Worm (Caenorhabditis elegans): ENCODE measurements around the gene C09G9.8.
A peak's percentile ranks its signal among the peaks of the same experiment; 100 is the strongest.

The C09G9.8 gene

DNA sequence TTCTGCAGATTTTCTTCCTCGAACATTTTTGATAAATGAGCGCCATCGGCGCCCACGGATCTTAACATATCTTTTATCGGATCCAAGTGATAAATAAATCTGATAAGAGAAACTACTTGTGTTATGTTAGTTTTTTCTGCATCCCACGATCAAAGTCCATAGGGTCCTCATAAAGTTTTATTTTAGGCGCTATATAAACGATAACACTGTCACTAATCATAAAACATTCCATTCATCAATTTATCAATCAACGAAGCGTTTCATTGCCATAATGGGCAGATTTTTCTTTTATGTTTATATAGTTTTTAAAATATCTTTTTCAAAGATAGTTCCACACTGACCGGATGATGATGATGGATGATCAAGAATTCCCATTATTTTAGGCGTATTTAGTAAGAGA lies 16.6 kb upstream of the C09G9.8 start:
- no peak for TF ChIP-seq unc-39 (tag; optimal IDR thresholded peaks at IDR 0.05)
- peak; percentile 13 for TF ChIP-seq nhr-23 (tag; optimal IDR thresholded peaks at IDR 0.05)

DNA sequence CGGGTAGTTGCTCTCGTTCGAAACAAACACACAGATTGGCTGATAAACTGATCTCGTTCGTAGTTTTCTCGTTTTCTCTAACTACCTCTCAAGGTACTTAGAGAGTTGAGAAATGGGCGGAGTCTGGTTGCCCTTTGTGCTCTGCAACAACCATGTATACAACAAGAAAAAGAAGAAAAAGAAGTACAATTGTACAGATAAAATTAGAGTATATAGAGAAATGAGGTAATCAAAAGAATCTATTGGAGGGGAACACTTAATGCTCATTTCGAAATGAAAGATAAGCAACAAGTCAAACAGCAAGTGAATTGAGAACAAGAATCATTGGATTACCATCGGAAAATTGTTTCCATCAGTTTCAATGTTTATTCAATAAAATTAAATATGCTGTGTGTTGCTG lies 15.9 kb upstream of the C09G9.8 start, which contains the start of gene C09G9.1:
TSS of gene C09G9.1 (minus strand) at position 143 of the 400 bp plus-strand sequence.
- TF ChIP-seq fkh-10 (GFP tag; optimal IDR thresholded peaks at IDR 0.05) = no peak
- peak; percentile 67 for TF ChIP-seq elt-2 (tag; optimal IDR thresholded peaks at IDR 0.05)
- TF ChIP-seq nhr-43 (tag; optimal IDR thresholded peaks at IDR 0.05; ENCODE audit: poor library complexity, severe bottlenecking) = no peak
- peak; percentile 44 for TF ChIP-seq pha-4 (tag; optimal IDR thresholded peaks at IDR 0.05)
- TF ChIP-seq fos-1 (tag; optimal IDR thresholded peaks at IDR 0.05) = no peak
- TF ChIP-seq egl-27 (tag; optimal IDR thresholded peaks at IDR 0.05) = no peak

DNA sequence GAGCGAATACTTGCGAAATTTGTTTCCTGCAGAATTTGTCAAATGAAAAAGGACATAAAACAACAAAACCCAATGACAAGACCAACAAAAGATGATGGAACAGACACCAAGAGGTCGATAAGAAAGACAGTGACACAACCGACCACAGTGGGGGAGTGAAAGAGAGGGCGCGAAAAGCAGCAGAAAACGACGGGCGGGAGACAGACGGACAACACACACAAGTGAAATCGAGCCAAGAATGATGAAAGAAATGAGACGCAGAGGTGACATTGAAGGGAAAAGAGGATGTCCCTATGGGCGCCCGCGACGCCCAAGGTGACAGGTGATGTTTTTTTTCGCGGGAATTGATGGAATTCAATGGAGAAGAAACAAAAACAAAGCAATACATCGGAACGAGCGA lies 15.2 kb upstream of the C09G9.8 start:
- TF ChIP-seq hmg-11 (tag; optimal IDR thresholded peaks at IDR 0.05) (peak; percentile 39), ceh-28 (tag; optimal IDR thresholded peaks at IDR 0.05) (no peak), lin-15B (tag; optimal IDR thresholded peaks at IDR 0.05) (peak; percentile 21), nfya-1 (tag; optimal IDR thresholded peaks at IDR 0.05; ENCODE audit: insufficient read depth) (peak; percentile 53), unc-62 (GFP tag; optimal IDR thresholded peaks at IDR 0.05) (peak; percentile 84), fos-1 (tag; optimal IDR thresholded peaks at IDR 0.05) (peak; percentile 37), nhr-76 (tag; optimal IDR thresholded peaks at IDR 0.05) (no peak), pqm-1 (tag; optimal IDR thresholded peaks at IDR 0.05) (peak; percentile 27), nhr-23 (tag; optimal IDR thresholded peaks at IDR 0.05) (peak; percentile 49), lin-39 (tag; optimal IDR thresholded peaks at IDR 0.05) (peak; percentile 49), nhr-25 (tag; optimal IDR thresholded peaks at IDR 0.05) (peak; percentile 95), ama-1 (optimal IDR thresholded peaks at IDR 0.05) (peak; percentile 57), daf-12 (tag; optimal IDR thresholded peaks at IDR 0.05) (no peak), jun-1 (tag; optimal IDR thresholded peaks at IDR 0.05) (peak; percentile 16), lsy-12 (tag; optimal IDR thresholded peaks at IDR 0.05) (peak; percentile 23), nhr-77 (tag; optimal IDR thresholded peaks at IDR 0.05) (no peak), mdl-1 (tag; optimal IDR thresholded peaks at IDR 0.05) (peak; percentile 4), egl-5 (tag; optimal IDR thresholded peaks at IDR 0.05) (peak; percentile 35), skn-1 (tag; optimal IDR thresholded peaks at IDR 0.05) (no peak), snpc-4 (tag; optimal IDR thresholded peaks at IDR 0.05) (peak; percentile 50), elt-2 (tag; optimal IDR thresholded peaks at IDR 0.05) (peak; percentile 83), pha-4 (tag; optimal IDR thresholded peaks at IDR 0.05) (peak; percentile 81)

DNA sequence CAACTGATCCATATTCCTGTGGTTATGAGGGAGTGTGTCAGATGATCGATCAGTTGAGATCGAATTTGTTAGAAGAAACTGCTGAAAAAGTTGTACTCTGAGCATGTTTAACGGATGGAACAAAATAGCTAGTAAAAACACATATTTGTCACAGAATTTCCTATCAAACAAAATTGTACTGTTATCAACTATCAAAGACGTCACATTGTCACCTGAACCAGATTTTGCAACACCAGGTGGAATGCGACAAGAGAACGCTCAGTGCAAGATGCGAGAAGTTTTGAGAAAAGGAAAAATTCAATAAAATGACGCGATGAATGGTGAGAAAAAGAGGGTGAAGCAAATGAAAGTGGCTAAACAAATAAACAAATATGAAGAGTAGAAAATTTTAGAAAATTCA lies 13.7 kb upstream of the C09G9.8 start:
- peak; percentile 51 for TF ChIP-seq elt-2 (tag; optimal IDR thresholded peaks at IDR 0.05)
- TF ChIP-seq aly-2 (tag; optimal IDR thresholded peaks at IDR 0.05) = no peak
- no peak for TF ChIP-seq mml-1 (tag; optimal IDR thresholded peaks at IDR 0.05)
- TF ChIP-seq nhr-23 (tag; optimal IDR thresholded peaks at IDR 0.05) = no peak
- TF ChIP-seq pha-4 (tag; optimal IDR thresholded peaks at IDR 0.05) = peak; percentile 11

DNA sequence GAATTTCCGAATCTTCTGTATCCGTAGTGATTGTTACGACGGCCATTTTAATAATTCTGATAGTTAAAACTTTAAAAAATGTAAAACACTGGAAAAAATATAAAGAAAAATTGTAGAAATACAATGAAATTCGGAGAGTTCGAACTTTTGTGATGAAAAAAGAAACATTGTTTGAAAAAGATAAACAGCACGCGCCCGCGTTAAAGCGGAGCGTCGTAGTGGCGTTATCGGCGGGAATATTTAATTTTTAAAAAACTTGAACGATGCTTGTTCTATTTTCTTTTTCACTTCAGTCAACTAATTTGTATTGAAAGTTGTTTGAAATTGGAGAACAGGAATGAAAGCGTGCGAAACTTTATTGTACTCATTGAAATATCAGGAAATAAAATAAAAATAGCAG lies 11.7 kb upstream of the C09G9.8 start, which contains the start of gene npp-23:
TSS of gene npp-23 (minus strand) at position 56 of the 400 bp plus-strand sequence.
- peak; percentile 75 for TF ChIP-seq pha-4 (tag; optimal IDR thresholded peaks at IDR 0.05)
- no peak for TF ChIP-seq zag-1 (tag; optimal IDR thresholded peaks at IDR 0.05)
- no peak for TF ChIP-seq eor-1 (tag; optimal IDR thresholded peaks at IDR 0.05)
- TF ChIP-seq nhr-11 (tag; optimal IDR thresholded peaks at IDR 0.05) = no peak
- peak; percentile 49 for TF ChIP-seq lin-15B (tag; optimal IDR thresholded peaks at IDR 0.05)
- peak; percentile 65 for TF ChIP-seq snpc-4 (tag; optimal IDR thresholded peaks at IDR 0.05)
- peak; percentile 43 for TF ChIP-seq nhr-23 (tag; optimal IDR thresholded peaks at IDR 0.05)
- TF ChIP-seq ztf-11 (tag; optimal IDR thresholded peaks at IDR 0.05) = no peak
- TF ChIP-seq skn-1 (tag; optimal IDR thresholded peaks at IDR 0.05) = no peak
- no peak for TF ChIP-seq ama-1 (optimal IDR thresholded peaks at IDR 0.05)
- TF ChIP-seq fos-1 (tag; optimal IDR thresholded peaks at IDR 0.05) = no peak
- TF ChIP-seq pqm-1 (tag; optimal IDR thresholded peaks at IDR 0.05) = no peak
- TF ChIP-seq nhr-25 (tag; optimal IDR thresholded peaks at IDR 0.05) = peak; percentile 9

DNA sequence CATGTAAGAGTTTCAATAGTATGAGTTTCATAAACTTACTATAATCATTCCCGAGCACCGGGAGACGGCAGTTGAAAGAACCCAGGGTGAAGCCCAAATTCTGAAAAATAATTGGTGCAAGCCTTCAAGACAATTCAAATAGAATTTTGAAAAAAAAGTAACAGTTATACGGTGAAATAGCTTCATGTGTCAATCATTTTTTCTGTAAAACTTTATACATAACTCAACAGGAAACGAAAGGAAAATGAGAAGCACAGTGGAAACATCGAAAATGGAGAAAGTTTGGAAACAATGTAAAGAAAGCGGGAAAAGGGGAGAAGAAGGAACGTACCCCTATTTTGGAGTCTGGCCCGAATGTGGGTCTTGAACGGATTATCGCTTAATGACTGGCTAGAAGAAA lies 8.3 kb upstream of the C09G9.8 start, which contains the start of gene C09G9.3:
TSS of gene C09G9.3 (minus strand) at position 101 of the 400 bp plus-strand sequence.
- TF ChIP-seq egl-27 (tag; optimal IDR thresholded peaks at IDR 0.05) (no peak), mml-1 (tag; optimal IDR thresholded peaks at IDR 0.05) (no peak), nfya-1 (tag; optimal IDR thresholded peaks at IDR 0.05; ENCODE audit: insufficient read depth) (no peak), fkh-10 (GFP tag; optimal IDR thresholded peaks at IDR 0.05) (no peak), hmg-11 (tag; optimal IDR thresholded peaks at IDR 0.05) (no peak), fos-1 (tag; optimal IDR thresholded peaks at IDR 0.05) (no peak)
